Fruit fly (Drosophila melanogaster) whole organism, prepupa: Measurements from ENCODE around the gene Uch.

ENCODE experiments used
- CG31627 ChIP-seq: fragments of 200-800 bp; sonication (Bioruptor generic); optimal IDR thresholded peaks from 3 replicates; lab custom pipeline; 2016; ENCODE audit warnings: missing biosample characterization, missing genetic modification characterization
- CG6854 ChIP-seq: fragments of 200-800 bp; sonication (Bioruptor generic); optimal IDR thresholded peaks from 2 replicates; lab custom pipeline; 2017; ENCODE audit warnings: missing biosample characterization, mild to moderate bottlenecking, missing genetic modification characterization
- CG9139 ChIP-seq: fragments of 200-800 bp; sonication (Bioruptor generic); optimal IDR thresholded peaks from 3 replicates; lab custom pipeline; 2017; ENCODE audit warnings: missing biosample characterization, mild to moderate bottlenecking, missing genetic modification characterization
- vri ChIP-seq: fragments of 200-800 bp; sonication (Bioruptor generic); optimal IDR thresholded peaks from 3 replicates; lab custom pipeline; 2016; ENCODE audit warnings: missing biosample characterization, mild to moderate bottlenecking, missing genetic modification characterization

DNA sequence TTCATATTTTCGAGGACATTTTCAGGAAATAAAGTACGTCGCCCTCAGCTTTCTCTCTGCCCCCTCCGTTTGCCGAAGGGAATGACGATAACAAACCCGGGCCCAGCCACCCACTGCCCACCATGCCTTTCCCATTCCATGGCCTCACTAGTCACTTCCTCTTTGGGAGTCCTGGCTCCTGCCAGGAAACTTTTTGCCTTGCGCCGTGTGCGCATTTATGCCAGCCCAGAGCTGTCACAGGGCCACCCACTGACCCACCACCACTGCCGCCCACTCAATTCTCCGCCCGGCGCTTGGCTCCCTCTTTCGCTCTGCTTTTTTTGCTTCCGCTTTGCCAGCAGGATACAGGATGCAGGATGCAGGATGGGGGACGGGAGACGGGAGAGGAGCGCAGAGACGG is 26.6 kb downstream of the Uch start:
- TF ChIP-seq CG6854 (GFP tag; lab: Kevin White, UChicago) = no peak
- no peak for TF ChIP-seq vri (GFP tag; lab: Kevin White, UChicago)
- TF ChIP-seq CG31627 (GFP tag; lab: Kevin White, UChicago) = no peak
- TF ChIP-seq CG9139 (GFP tag; lab: Kevin White, UChicago) = no peak
